Fruit fly (Drosophila melanogaster): ENCODE results near the gene Clbn.

The Clbn gene

DNA sequence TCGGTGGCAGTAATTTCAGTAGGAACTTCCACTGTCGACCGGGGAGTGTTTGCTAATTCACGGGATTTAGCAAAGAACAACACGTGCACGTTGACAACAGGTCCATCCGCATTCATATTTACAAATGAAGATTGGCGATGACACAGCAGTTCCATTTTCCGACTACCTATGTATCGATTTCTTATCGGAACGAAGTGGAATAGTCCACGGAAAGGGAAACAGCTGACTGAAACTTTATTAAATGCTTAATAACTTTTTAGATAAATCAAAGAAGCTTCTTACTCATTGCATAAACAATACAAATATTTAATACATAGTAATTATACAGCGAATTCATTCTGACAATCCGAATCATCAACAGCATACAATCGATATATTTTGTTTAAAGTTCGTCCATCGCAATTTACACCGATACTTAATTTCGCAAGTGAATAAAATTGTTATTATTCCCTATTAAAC lies at the start of gene Clbn, which contains the start of the genes Mocs2A and Mocs2B:
Gene Clbn, plus strand, starts transcription at position 272 of the 459 bp plus-strand sequence.
Gene Mocs2A, minus strand, starts transcription at position 129 of the 459 bp plus-strand sequence.
Gene Mocs2B, minus strand, starts transcription at position 129 of the 459 bp plus-strand sequence.
- no peak for TF ChIP-seq CG32121 (GFP tag; IDR thresholded peaks at IDR 0.05)
- TF ChIP-seq CG17806 (tag; optimal IDR thresholded peaks at IDR 0.05), result no peak
- TF ChIP-seq CG13204 (GFP tag; optimal IDR thresholded peaks at IDR 0.05), result no peak
- TF ChIP-seq D1 (tag; optimal IDR thresholded peaks at IDR 0.05), result no peak
- TF ChIP-seq fd96Ca (GFP tag; IDR thresholded peaks at IDR 0.05), result no peak
- TF ChIP-seq Pif1A (GFP tag; optimal IDR thresholded peaks at IDR 0.05), result no peak
- TF ChIP-seq CG34367 (tag; optimal IDR thresholded peaks at IDR 0.05), result no peak
- TF ChIP-seq CG4496 (GFP tag; IDR thresholded peaks at IDR 0.05), result no peak
- TF ChIP-seq EcR (GFP tag; optimal IDR thresholded peaks at IDR 0.05), result no peak
- TF ChIP-seq Pif1B (GFP tag; optimal IDR thresholded peaks at IDR 0.05), result no peak
- TF ChIP-seq CG9948 (tag; optimal IDR thresholded peaks at IDR 0.05), result no peak
- no peak for TF ChIP-seq Ets98B (GFP tag; IDR thresholded peaks at IDR 0.05)
- no peak for TF ChIP-seq Snoo (tag; optimal IDR thresholded peaks at IDR 0.05)
- no peak for TF ChIP-seq gl (tag; optimal IDR thresholded peaks at IDR 0.05)
- TF ChIP-seq CG8301 (tag; optimal IDR thresholded peaks at IDR 0.05), result no peak

DNA sequence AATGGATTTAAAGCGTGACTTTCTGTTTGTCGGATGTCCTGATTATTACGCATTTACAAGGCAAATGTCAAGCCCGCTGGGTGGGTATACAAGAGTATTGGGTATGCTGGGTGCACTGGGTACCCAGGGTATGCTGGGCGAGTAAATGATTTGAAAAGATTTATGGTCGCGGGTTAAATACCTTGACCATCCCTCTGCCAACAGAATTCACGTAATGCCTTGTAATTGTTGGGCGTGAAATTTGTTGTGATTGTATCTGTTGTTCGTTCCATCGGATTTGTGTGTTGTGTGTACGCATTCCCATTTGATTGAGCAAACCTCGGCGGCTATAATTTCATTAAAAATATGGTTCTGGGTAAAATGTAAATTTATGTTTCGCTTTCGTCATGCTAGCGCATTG lies 48.6 kb upstream of the Clbn start:
- no peak for TF ChIP-seq CG4496 (GFP tag; IDR thresholded peaks at IDR 0.05)
- TF ChIP-seq gl (tag; optimal IDR thresholded peaks at IDR 0.05), result no peak
- no peak for TF ChIP-seq Ets98B (GFP tag; IDR thresholded peaks at IDR 0.05)
- no peak for TF ChIP-seq CG34367 (tag; optimal IDR thresholded peaks at IDR 0.05)
- no peak for TF ChIP-seq Pif1A (GFP tag; optimal IDR thresholded peaks at IDR 0.05)
- no peak for TF ChIP-seq CG8301 (tag; optimal IDR thresholded peaks at IDR 0.05)
- TF ChIP-seq CG9948 (tag; optimal IDR thresholded peaks at IDR 0.05), result no peak
- no peak for TF ChIP-seq CG32121 (GFP tag; IDR thresholded peaks at IDR 0.05)
- TF ChIP-seq CG13204 (GFP tag; optimal IDR thresholded peaks at IDR 0.05), result no peak
- no peak for TF ChIP-seq CG17806 (tag; optimal IDR thresholded peaks at IDR 0.05)
- TF ChIP-seq CG12605 (GFP tag; IDR thresholded peaks at IDR 0.05), result no peak
- TF ChIP-seq Snoo (tag; optimal IDR thresholded peaks at IDR 0.05), result no peak
- no peak for TF ChIP-seq D1 (tag; optimal IDR thresholded peaks at IDR 0.05)
- TF ChIP-seq rn (GFP tag; IDR thresholded peaks at IDR 0.05), result no peak
- TF ChIP-seq CG15710 (tag; optimal IDR thresholded peaks at IDR 0.05), result no peak
- no peak for TF ChIP-seq CG10348 (GFP tag; IDR thresholded peaks at IDR 0.05)
- TF ChIP-seq Pif1B (GFP tag; optimal IDR thresholded peaks at IDR 0.05), result no peak
- no peak for TF ChIP-seq CG14655 (GFP tag; optimal IDR thresholded peaks at IDR 0.05)
- no peak for TF ChIP-seq EcR (GFP tag; optimal IDR thresholded peaks at IDR 0.05)

DNA sequence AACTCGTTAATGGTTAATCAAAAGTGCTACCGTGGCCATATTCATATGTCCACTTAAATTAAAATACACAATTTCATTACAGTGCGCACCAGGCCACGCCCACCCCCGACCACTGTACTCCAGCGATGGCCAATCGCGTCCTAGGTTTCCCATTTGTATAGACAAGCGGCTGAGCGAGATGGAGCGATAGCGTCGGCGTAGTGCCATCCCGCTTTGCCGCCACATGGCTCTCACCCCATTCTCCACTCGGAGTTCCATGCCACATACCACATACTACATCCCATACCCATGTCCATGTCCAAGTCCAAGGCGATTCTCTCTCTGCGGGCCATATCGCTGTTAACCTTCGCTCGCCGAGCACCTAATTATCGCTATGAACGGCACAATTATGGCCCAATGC lies 46.9 kb upstream of the Clbn start:
- TF ChIP-seq CG9948 (tag; optimal IDR thresholded peaks at IDR 0.05), result no peak
- TF ChIP-seq CG13204 (GFP tag; optimal IDR thresholded peaks at IDR 0.05), result no peak
- no peak for TF ChIP-seq CG14655 (GFP tag; optimal IDR thresholded peaks at IDR 0.05)
- TF ChIP-seq CG32121 (GFP tag; IDR thresholded peaks at IDR 0.05), result peak; percentile 46; the same call in 1 of the 2 replicates
- TF ChIP-seq CG15710 (tag; optimal IDR thresholded peaks at IDR 0.05), result no peak
- no peak for TF ChIP-seq EcR (GFP tag; optimal IDR thresholded peaks at IDR 0.05)

DNA sequence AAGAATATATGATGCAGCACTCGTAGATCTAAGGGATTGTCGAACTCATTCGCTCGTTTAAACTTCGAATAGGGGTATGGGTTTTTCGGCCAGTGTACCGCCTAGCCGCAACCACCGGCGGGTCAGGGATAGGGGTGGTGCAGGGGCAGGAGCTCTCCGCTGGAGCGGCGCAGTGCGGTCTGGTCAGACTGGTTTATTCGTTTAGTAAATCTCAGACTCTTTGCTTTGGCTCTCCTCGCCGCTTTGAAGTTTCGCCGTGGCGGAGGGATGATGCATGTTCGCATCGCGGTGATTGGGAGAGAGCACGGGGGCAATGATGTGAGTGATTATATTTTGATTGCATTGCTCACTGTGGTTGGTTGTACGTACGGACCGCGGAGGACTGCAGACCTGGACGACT lies 45.0 kb upstream of the Clbn start, which contains the start of gene fd96Ca:
Gene fd96Ca, plus strand, starts transcription at position 337 of the 400 bp plus-strand sequence.
- TF ChIP-seq CG4496 (GFP tag; IDR thresholded peaks at IDR 0.05), result 0 out of 3 replicates have a peak, but pooled peaks have one; percentile 42
- no peak for TF ChIP-seq Pif1B (GFP tag; optimal IDR thresholded peaks at IDR 0.05)
- TF ChIP-seq D1 (tag; optimal IDR thresholded peaks at IDR 0.05), result no peak
- TF ChIP-seq CG8159 (tag; optimal IDR thresholded peaks at IDR 0.05), result no peak
- no peak for TF ChIP-seq CG17806 (tag; optimal IDR thresholded peaks at IDR 0.05)
- peak; percentile 87 for TF ChIP-seq CG13204 (GFP tag; optimal IDR thresholded peaks at IDR 0.05)

DNA sequence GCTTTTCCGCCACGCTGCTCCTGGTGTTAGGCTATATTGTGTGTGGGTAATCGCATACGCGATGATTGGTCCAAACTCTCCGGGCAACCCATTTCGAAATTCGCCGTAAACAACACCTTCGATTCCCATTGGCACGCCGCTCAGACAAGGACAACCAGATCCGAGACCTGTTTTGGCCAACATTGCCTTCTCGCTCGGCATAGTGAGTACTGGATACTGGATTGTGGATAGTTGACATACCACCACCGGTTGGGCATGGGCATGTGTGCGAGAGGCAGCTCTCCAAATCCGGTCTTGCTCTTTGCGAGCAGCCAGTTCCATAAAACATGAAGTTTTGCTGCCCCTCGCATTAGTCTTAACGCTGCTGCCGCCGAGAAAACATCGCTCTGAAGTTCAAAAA lies 32.7 kb upstream of the Clbn start, which contains the start of gene fd96Cb:
Gene fd96Cb, plus strand, starts transcription at position 374 of the 400 bp plus-strand sequence.
- no peak for TF ChIP-seq CG9948 (tag; optimal IDR thresholded peaks at IDR 0.05)
- no peak for TF ChIP-seq CG13204 (GFP tag; optimal IDR thresholded peaks at IDR 0.05)
- TF ChIP-seq CG4496 (GFP tag; IDR thresholded peaks at IDR 0.05), result no peak; the same call in 2 of the 3 replicates

DNA sequence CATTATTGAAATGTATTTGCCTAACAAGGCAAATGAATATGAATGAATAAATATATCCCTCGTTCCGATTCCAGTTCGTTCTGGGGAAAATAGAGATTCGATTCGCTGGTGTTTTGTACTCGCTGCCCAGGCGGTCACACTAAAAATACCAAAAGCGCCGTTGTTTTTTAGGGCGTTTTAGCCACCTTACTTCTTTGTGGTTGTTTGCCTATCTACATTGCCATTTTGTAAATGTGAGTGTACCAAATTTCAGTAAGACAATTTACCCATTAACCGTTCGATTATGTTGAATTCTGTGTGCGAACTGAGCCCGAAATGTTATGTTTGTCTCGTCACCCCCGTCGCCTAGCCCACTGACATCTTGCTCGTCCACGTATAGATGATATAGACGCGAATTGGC lies 29.8 kb upstream of the Clbn start, which contains the start of the genes CG33095 and CG33096:
Gene CG33095, plus strand, starts transcription at position 187 of the 400 bp plus-strand sequence.
Gene CG33096, plus strand, starts transcription at position 187 of the 400 bp plus-strand sequence.
- TF ChIP-seq D1 (tag; optimal IDR thresholded peaks at IDR 0.05), result no peak
- peak; percentile 1 for TF ChIP-seq EcR (GFP tag; optimal IDR thresholded peaks at IDR 0.05)
- no peak for TF ChIP-seq CG4496 (GFP tag; IDR thresholded peaks at IDR 0.05)
- TF ChIP-seq CG17806 (tag; optimal IDR thresholded peaks at IDR 0.05), result no peak
- TF ChIP-seq fd96Ca (GFP tag; IDR thresholded peaks at IDR 0.05), result no peak

DNA sequence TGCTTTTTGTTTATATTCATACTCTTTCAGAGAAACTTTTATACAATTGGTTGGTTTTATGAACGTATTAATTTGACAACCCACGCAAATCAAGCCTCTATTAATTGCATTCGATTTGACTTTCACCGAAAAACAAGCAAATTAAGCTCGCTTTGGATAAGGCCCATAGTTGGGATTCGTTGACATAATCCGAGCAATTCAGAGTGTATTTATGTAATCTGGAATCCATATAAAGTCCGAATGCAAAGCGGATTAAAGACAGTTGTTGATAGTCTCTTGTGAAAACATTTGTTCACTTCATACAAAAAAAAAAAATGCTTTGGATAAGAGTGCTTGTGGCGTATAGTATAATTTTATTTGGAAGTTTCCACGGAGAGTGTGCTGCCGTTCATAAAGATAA lies 25.0 kb upstream of the Clbn start, which contains the start of gene CG45095:
Gene CG45095, plus strand, starts transcription at position 301 of the 400 bp plus-strand sequence.
- TF ChIP-seq D1 (tag; optimal IDR thresholded peaks at IDR 0.05) (no peak), CG13204 (GFP tag; optimal IDR thresholded peaks at IDR 0.05) (no peak), CG10348 (GFP tag; IDR thresholded peaks at IDR 0.05) (no peak), CG8159 (tag; optimal IDR thresholded peaks at IDR 0.05) (no peak), CG32121 (GFP tag; IDR thresholded peaks at IDR 0.05) (no peak), rn (GFP tag; IDR thresholded peaks at IDR 0.05) (no peak), CG17806 (tag; optimal IDR thresholded peaks at IDR 0.05) (no peak), CG4496 (GFP tag; IDR thresholded peaks at IDR 0.05) (no peak), fd96Ca (GFP tag; IDR thresholded peaks at IDR 0.05) (no peak), gl (tag; optimal IDR thresholded peaks at IDR 0.05) (no peak), EcR (GFP tag; optimal IDR thresholded peaks at IDR 0.05) (no peak), CG14655 (GFP tag; optimal IDR thresholded peaks at IDR 0.05) (no peak), Snoo (tag; optimal IDR thresholded peaks at IDR 0.05) (no peak), Pif1B (GFP tag; optimal IDR thresholded peaks at IDR 0.05) (no peak), Pif1A (GFP tag; optimal IDR thresholded peaks at IDR 0.05) (no peak), CG12605 (GFP tag; IDR thresholded peaks at IDR 0.05) (no peak), CG9948 (tag; optimal IDR thresholded peaks at IDR 0.05) (no peak)

Data from whole organism, pupa.